Fruit fly (Drosophila melanogaster) whole organism, embryonic: ENCODE data around the gene meigo.

Experiments
- CG1603 ChIP-seq: fragments of 200-800 bp; sonication (Bioruptor generic); optimal IDR thresholded peaks from 2 replicates; lab custom pipeline; 2019; ENCODE audit warnings: missing biosample characterization, mild to moderate bottlenecking, missing genetic modification characterization, moderate library complexity
- CG17802 ChIP-seq: fragments of 200-800 bp; sonication (Bioruptor generic); optimal IDR thresholded peaks from 2 replicates; lab custom pipeline; 2018; ENCODE audit warnings: missing biosample characterization, mild to moderate bottlenecking, missing genetic modification characterization, moderate library complexity
- CG7786 ChIP-seq: fragments of 200-800 bp; sonication (Bioruptor generic); optimal IDR thresholded peaks from 2 replicates; lab custom pipeline; 2016; ENCODE audit warnings: missing biosample characterization, missing genetic modification characterization
- CG8281 ChIP-seq: fragments of 200-800 bp; sonication (Bioruptor generic); optimal IDR thresholded peaks from 2 replicates; lab custom pipeline; 2018; ENCODE audit warnings: missing biosample characterization, mild to moderate bottlenecking, missing genetic modification characterization, moderate library complexity
- Fer1 ChIP-seq: fragments of 200-800 bp; sonication (Bioruptor generic); optimal IDR thresholded peaks from 2 replicates; lab custom pipeline; 2017; ENCODE audit warnings: missing biosample characterization, mild to moderate bottlenecking, missing genetic modification characterization
- Hmr ChIP-seq: fragments of 200-800 bp; sonication (Bioruptor generic); optimal IDR thresholded peaks from 3 replicates; lab custom pipeline; 2017; ENCODE audit warnings: mild to moderate bottlenecking, missing biosample characterization, missing genetic modification reagents, missing genetic modification characterization
- Med ChIP-seq: fragments of 200-800 bp; sonication (Bioruptor generic); peaks from one replicate; lab custom pipeline; 2016; ENCODE audit warnings: missing biosample characterization, missing genetic modification characterization, mild to moderate bottlenecking, inconsistent platforms, moderate library complexity
- PHDP ChIP-seq: fragments of 200-800 bp; sonication (Bioruptor generic); optimal IDR thresholded peaks from 3 replicates; lab custom pipeline; 2018; ENCODE audit warnings: missing biosample characterization, mild to moderate bottlenecking, missing genetic modification characterization, moderate library complexity
- Spps ChIP-seq: fragments of 200-800 bp; sonication (Bioruptor generic); optimal IDR thresholded peaks from 2 replicates; lab custom pipeline; 2018; ENCODE audit warnings: missing biosample characterization, mild to moderate bottlenecking, missing genetic modification characterization
- TFAM ChIP-seq: fragments of 200-800 bp; sonication (Bioruptor generic); optimal IDR thresholded peaks from 2 replicates; lab custom pipeline; 2017; ENCODE audit warnings: missing biosample characterization, missing genetic modification characterization, inconsistent platforms
- bbx ChIP-seq: fragments of 200-800 bp; sonication (Bioruptor generic); IDR thresholded peaks from 2 replicates; pipeline ENCODE4 v1.3.6; 2022; ENCODE audit warnings: missing biosample characterization, missing genetic modification characterization; ENCODE audit not compliant: partially characterized antibody
- ems ChIP-seq: fragments of 200-800 bp; sonication (Bioruptor generic); optimal IDR thresholded peaks from 3 replicates; lab custom pipeline; 2016; ENCODE audit warnings: missing biosample characterization, missing genetic modification characterization
- oc ChIP-seq: fragments of 200-800 bp; sonication (Bioruptor generic); optimal IDR thresholded peaks from 2 replicates; lab custom pipeline; 2018; ENCODE audit warnings: missing biosample characterization, mild to moderate bottlenecking, missing genetic modification characterization, moderate library complexity
- schlank ChIP-seq: fragments of 200-800 bp; sonication (Bioruptor generic); optimal IDR thresholded peaks from 2 replicates; lab custom pipeline; 2018; ENCODE audit warnings: missing biosample characterization, mild to moderate bottlenecking, missing genetic modification characterization
- sens ChIP-seq: fragments of 200-800 bp; sonication (Bioruptor generic); peaks from one replicate; lab custom pipeline; 2016; ENCODE audit warnings: missing biosample characterization, missing genetic modification characterization
- trh ChIP-seq: fragments of 200-800 bp; sonication (Bioruptor generic); optimal IDR thresholded peaks from 2 replicates; lab custom pipeline; 2016; ENCODE audit warnings: missing biosample characterization, missing genetic modification characterization
- zen ChIP-seq: fragments of 200-800 bp; sonication (Bioruptor generic); optimal IDR thresholded peaks from 3 replicates; lab custom pipeline; 2018; ENCODE audit warnings: missing biosample characterization, mild to moderate bottlenecking, missing genetic modification characterization, moderate library complexity
- zf30C ChIP-seq: fragments of 200-800 bp; sonication (Bioruptor generic); optimal IDR thresholded peaks from 3 replicates; lab custom pipeline; 2018; ENCODE audit warnings: missing biosample characterization, mild to moderate bottlenecking, missing genetic modification characterization

Gene meigo

DNA sequence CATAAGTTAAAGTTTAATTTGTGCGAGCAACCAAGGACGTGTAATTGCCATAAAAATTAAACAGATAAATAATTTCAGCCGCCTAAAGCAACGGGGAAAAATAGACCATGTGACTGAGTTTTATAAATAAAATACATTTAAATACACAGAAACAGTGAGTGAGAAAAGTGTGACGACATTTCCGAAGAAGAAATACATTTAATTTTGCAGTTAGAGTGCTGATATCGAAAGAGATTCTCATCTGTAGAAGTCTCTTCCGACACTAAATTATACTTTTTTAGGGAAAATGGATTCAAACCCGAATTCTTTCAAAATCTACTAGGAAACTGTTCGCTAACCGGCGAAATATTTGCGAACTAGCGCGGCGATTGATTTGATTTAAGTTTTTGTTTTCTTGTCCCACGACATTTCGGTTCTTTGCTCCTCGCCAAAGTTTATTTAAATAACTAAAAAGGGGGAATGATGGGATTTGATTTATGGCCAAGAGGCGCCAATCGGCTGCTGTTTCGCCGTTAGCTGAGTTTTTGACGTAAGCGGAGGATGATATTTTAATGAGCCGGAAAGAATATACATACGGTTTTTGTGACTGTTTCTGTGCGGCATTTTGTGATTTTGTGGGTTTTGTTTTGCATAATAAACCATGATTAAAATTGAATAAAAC, 51.6 kb downstream of the meigo start (continued):
- TF ChIP-seq CG8281 (tag; lab: Kevin White, UChicago) (no peak), zf30C (no peak), Hmr (no peak), Med (GFP tag; lab: Kevin White, UChicago) (peak; percentile 59), CG1603 (tag; lab: Kevin White, UChicago) (no peak), bbx (no peak), PHDP (no peak), Fer1 (GFP tag; lab: Kevin White, UChicago) (no peak), schlank (tag; lab: Kevin White, UChicago) (no peak), trh (GFP tag; lab: Kevin White, UChicago) (no peak), CG17802 (no peak), oc (no peak), CG7786 (no peak), TFAM (GFP tag; lab: Kevin White, UChicago) (no peak), sens (GFP tag; lab: Kevin White, UChicago) (peak; percentile 68), Spps (tag; lab: Kevin White, UChicago) (no peak), ems (GFP tag; lab: Kevin White, UChicago) (no peak), zen (tag; lab: Kevin White, UChicago) (no peak)
